Worm (Caenorhabditis elegans): ENCODE results near the gene amph-1.

The amph-1 gene

ce11 chrIV:9614695-9615094 lies 33.0 kb downstream of the amph-1 start, which contains the start of gene elt-1:
Gene elt-1, plus strand, starts transcription at chrIV:9614995.
- TF ChIP-seq tbx-2 (tag; optimal IDR thresholded peaks at IDR 0.05) (no peak), zip-4 (GFP tag; optimal IDR thresholded peaks at IDR 0.05) (no peak), C34B4.2 (tag; optimal IDR thresholded peaks at IDR 0.05) (no peak), jun-1 (tag; optimal IDR thresholded peaks at IDR 0.05) (no peak), vab-15 (tag; optimal IDR thresholded peaks at IDR 0.05) (no peak), lin-39 (tag; optimal IDR thresholded peaks at IDR 0.05) (no peak), ztf-4 (tag; optimal IDR thresholded peaks at IDR 0.05) (no peak), hpl-2 (GFP tag; optimal IDR thresholded peaks at IDR 0.05) (no peak), mef-2 (tag; optimal IDR thresholded peaks at IDR 0.05) (no peak), nhr-90 (tag; optimal IDR thresholded peaks at IDR 0.05; ENCODE audit: poor library complexity) (no peak)

ce11 chrIV:9614060-9614459 lies 33.6 kb downstream of the amph-1 start:
- TF ChIP-seq blmp-1 (tag; optimal IDR thresholded peaks at IDR 0.05) (peak; percentile 3), lsy-2 (tag; optimal IDR thresholded peaks at IDR 0.05) (no peak)

ce11 chrIV:9613072-9613590 lies 34.5 kb downstream of the amph-1 start:
- TF ChIP-seq efl-1 (optimal IDR thresholded peaks at IDR 0.05) (no peak), efl-1 (GFP tag; optimal IDR thresholded peaks at IDR 0.05 in 1 of 2) (peak in 1 of 2 experiments; percentile 49), unc-98 (GFP tag; IDR thresholded peaks at IDR 0.05) (no peak)

ce11 chrIV:9610923-9611322 lies 36.8 kb downstream of the amph-1 start:
- TF ChIP-seq tlp-1 (tag; optimal IDR thresholded peaks at IDR 0.05): no peak
- no peak for TF ChIP-seq ets-5 (GFP tag; IDR thresholded peaks at IDR 0.05)
- TF ChIP-seq hpl-2 (GFP tag; optimal IDR thresholded peaks at IDR 0.05): no peak
- TF ChIP-seq fos-1 (tag; optimal IDR thresholded peaks at IDR 0.05): no peak
- no peak for TF ChIP-seq ceh-63 (GFP tag; optimal IDR thresholded peaks at IDR 0.05)
- TF ChIP-seq efl-3 (GFP tag; optimal IDR thresholded peaks at IDR 0.05): no peak
- no peak for TF ChIP-seq nhr-12 (tag; optimal IDR thresholded peaks at IDR 0.05)
- no peak for TF ChIP-seq nhr-76 (tag; optimal IDR thresholded peaks at IDR 0.05)
- TF ChIP-seq F16B12.6 (tag; optimal IDR thresholded peaks at IDR 0.05): no peak
- TF ChIP-seq unc-98 (GFP tag; IDR thresholded peaks at IDR 0.05): no peak
- no peak for TF ChIP-seq sox-4 (tag; optimal IDR thresholded peaks at IDR 0.05)
- no peak for TF ChIP-seq snpc-4 (tag; optimal IDR thresholded peaks at IDR 0.05)
- no peak for TF ChIP-seq fkh-4 (tag; optimal IDR thresholded peaks at IDR 0.05; ENCODE audit: borderline replicate concordance)
- no peak for TF ChIP-seq lin-14 (GFP tag; optimal IDR thresholded peaks at IDR 0.05)
- TF ChIP-seq hlh-17 (GFP tag; optimal IDR thresholded peaks at IDR 0.05; ENCODE audit: borderline replicate concordance): no peak
- no peak for TF ChIP-seq tbx-2 (tag; optimal IDR thresholded peaks at IDR 0.05)
- TF ChIP-seq lsy-2 (tag; optimal IDR thresholded peaks at IDR 0.05): no peak
- no peak for TF ChIP-seq nhr-77 (tag; optimal IDR thresholded peaks at IDR 0.05)
- TF ChIP-seq hlh-4 (tag; optimal IDR thresholded peaks at IDR 0.05): no peak
- TF ChIP-seq ces-1 (GFP tag; optimal IDR thresholded peaks at IDR 0.05): no peak

ce11 chrIV:9609095-9609494 lies 38.6 kb downstream of the amph-1 start:
- TF ChIP-seq fkh-10 (GFP tag; optimal IDR thresholded peaks at IDR 0.05) (no peak), hlh-17 (GFP tag; optimal IDR thresholded peaks at IDR 0.05; ENCODE audit: borderline replicate concordance) (no peak), nhr-85 (tag) (peak; percentile 62), snpc-4 (tag; optimal IDR thresholded peaks at IDR 0.05) (no peak), lin-14 (GFP tag; optimal IDR thresholded peaks at IDR 0.05) (no peak), elt-2 (tag; optimal IDR thresholded peaks at IDR 0.05) (no peak), fos-1 (tag; optimal IDR thresholded peaks at IDR 0.05) (no peak), mef-2 (tag; optimal IDR thresholded peaks at IDR 0.05) (no peak), blmp-1 (tag; optimal IDR thresholded peaks at IDR 0.05) (peak; percentile 45), nhr-11 (tag; optimal IDR thresholded peaks at IDR 0.05) (no peak), unc-62 (GFP tag; optimal IDR thresholded peaks at IDR 0.05) (no peak), nhr-47 (tag; optimal IDR thresholded peaks at IDR 0.05) (no peak), isw-1 (GFP tag; IDR thresholded peaks at IDR 0.05) (no peak), lir-3 (tag; optimal IDR thresholded peaks at IDR 0.05; ENCODE audit: poor library complexity) (no peak), ets-5 (GFP tag; IDR thresholded peaks at IDR 0.05) (no peak)
